Worm (Caenorhabditis elegans) whole organism, mixed stage, embryonic: ENCODE data around the gene C16C10.8.

Source experiments
- M03D4.4 ChIP-seq: sonication (generic microtip); optimal IDR thresholded peaks from 2 replicates; lab custom pipeline; 2017; ENCODE audit warnings: mild to moderate bottlenecking, missing genetic modification characterization, missing compliant biosample characterization
- bed-3 ChIP-seq: fragments of 200-800 bp; sonication (Bioruptor generic); optimal IDR thresholded peaks from 3 replicates; lab custom pipeline; 2018; ENCODE audit warnings: mild to moderate bottlenecking, missing genetic modification characterization, moderate library complexity, missing compliant biosample characterization
- blmp-1 ChIP-seq: fragments of 150-350 bp; optimal IDR thresholded peaks from 2 replicates; lab custom pipeline; 2014; ENCODE audit warnings: missing biosample characterization, missing genetic modification characterization
- ceh-39 ChIP-seq: fragments of 150-350 bp; optimal IDR thresholded peaks from 2 replicates; lab custom pipeline; 2014; ENCODE audit warnings: missing biosample characterization, missing genetic modification characterization
- ceh-43 ChIP-seq: fragments of 200-800 bp; sonication (Bioruptor generic); optimal IDR thresholded peaks from 2 replicates; lab custom pipeline; 2018; ENCODE audit warnings: mild to moderate bottlenecking, missing genetic modification characterization, moderate library complexity, missing compliant biosample characterization
- ceh-83 ChIP-seq: fragments of 200-800 bp; sonication (Bioruptor generic); optimal IDR thresholded peaks from 2 replicates; lab custom pipeline; 2018; ENCODE audit warnings: mild to moderate bottlenecking, missing genetic modification characterization, missing compliant biosample characterization
- ces-1 ChIP-seq: fragments of 150-350 bp; optimal IDR thresholded peaks from 2 replicates; lab custom pipeline; 2014; ENCODE audit warnings: missing biosample characterization, missing genetic modification reagents, missing genetic modification characterization
- cnd-1 ChIP-seq: fragments of 200-800 bp; sonication (Bioruptor generic); optimal IDR thresholded peaks from 2 replicates; lab custom pipeline; 2018; ENCODE audit warnings: mild to moderate bottlenecking, missing genetic modification characterization, missing compliant biosample characterization
- drap-1 ChIP-seq: fragments of 200-800 bp; sonication (Bioruptor generic); optimal IDR thresholded peaks from 3 replicates; lab custom pipeline; 2018; ENCODE audit warnings: mild to moderate bottlenecking, missing genetic modification characterization, missing compliant biosample characterization
- elt-1 ChIP-seq: sonication (generic microtip); optimal IDR thresholded peaks from 2 replicates; lab custom pipeline; 2017; ENCODE audit warnings: missing genetic modification characterization, mild to moderate bottlenecking, missing compliant biosample characterization, antibody characterized with exemption, moderate library complexity, borderline replicate concordance; ENCODE audit not compliant: insufficient read depth
- elt-3 ChIP-seq: fragments of 150-350 bp; optimal IDR thresholded peaks from 2 replicates; lab custom pipeline; 2014; ENCODE audit warnings: missing biosample characterization, missing genetic modification characterization
- flh-1 ChIP-seq: fragments of 200-800 bp; sonication (Bioruptor generic); optimal IDR thresholded peaks from 2 replicates; lab custom pipeline; 2018; ENCODE audit warnings: mild to moderate bottlenecking, missing genetic modification characterization, moderate library complexity, missing compliant biosample characterization
- ham-2 ChIP-seq: fragments of 200-800 bp; sonication (Bioruptor generic); optimal IDR thresholded peaks from 2 replicates; lab custom pipeline; 2018; ENCODE audit warnings: mild to moderate bottlenecking, missing genetic modification characterization, missing compliant biosample characterization
- hlh-1 ChIP-seq: fragments of 150-350 bp; optimal IDR thresholded peaks from 2 replicates; lab custom pipeline; 2014; ENCODE audit warnings: missing biosample characterization, missing genetic modification reagents, missing genetic modification characterization
- lin-13 ChIP-seq: fragments of 150-350 bp; optimal IDR thresholded peaks from 2 replicates; lab custom pipeline; 2014; ENCODE audit warnings: missing biosample characterization, missing genetic modification characterization
- lin-32 ChIP-seq: fragments of 200-800 bp; sonication (Bioruptor generic); optimal IDR thresholded peaks from 2 replicates; lab custom pipeline; 2018; ENCODE audit warnings: mild to moderate bottlenecking, missing genetic modification characterization, missing compliant biosample characterization
- lsy-2 ChIP-seq: fragments of 150-350 bp; optimal IDR thresholded peaks from 2 replicates; lab custom pipeline; 2014; ENCODE audit warnings: missing biosample characterization, missing genetic modification characterization
- mab-5 ChIP-seq: fragments of 150-350 bp; optimal IDR thresholded peaks from 2 replicates; lab custom pipeline; 2014; ENCODE audit warnings: missing biosample characterization, missing genetic modification characterization
- mep-1 ChIP-seq: fragments of 150-350 bp; optimal IDR thresholded peaks from 2 replicates; lab custom pipeline; 2017; ENCODE audit warnings: missing biosample characterization, missing genetic modification reagents, missing genetic modification characterization, inconsistent platforms
- mls-2 ChIP-seq: sonication (generic microtip); optimal IDR thresholded peaks from 2 replicates; lab custom pipeline; 2016; ENCODE audit warnings: mild to moderate bottlenecking, missing genetic modification characterization, moderate library complexity, missing compliant biosample characterization
- nhr-12 ChIP-seq: fragments of 150-350 bp; optimal IDR thresholded peaks from 2 replicates; lab custom pipeline; 2014; ENCODE audit warnings: missing biosample characterization, missing genetic modification characterization
- nhr-2 ChIP-seq: fragments of 150-350 bp; optimal IDR thresholded peaks from 2 replicates; lab custom pipeline; 2014; ENCODE audit warnings: missing biosample characterization, missing genetic modification characterization
- nhr-237 ChIP-seq: fragments of 150-350 bp; optimal IDR thresholded peaks from 2 replicates; lab custom pipeline; 2014; ENCODE audit warnings: missing biosample characterization, missing genetic modification characterization
- nhr-28 ChIP-seq: fragments of 150-350 bp; optimal IDR thresholded peaks from 2 replicates; lab custom pipeline; 2014; ENCODE audit warnings: missing biosample characterization, missing genetic modification characterization
- nhr-76 ChIP-seq: sonication (generic microtip); optimal IDR thresholded peaks from 2 replicates; lab custom pipeline; 2017; ENCODE audit warnings: missing biosample characterization, missing genetic modification characterization
- pha-4 ChIP-seq: fragments of 150-350 bp; optimal IDR thresholded peaks from 2 replicates; lab custom pipeline; 2018; ENCODE audit warnings: missing biosample characterization, missing genetic modification reagents, missing genetic modification characterization
- sem-2 ChIP-seq: fragments of 200-800 bp; sonication (Bioruptor generic); optimal IDR thresholded peaks from 2 replicates; lab custom pipeline; 2018; ENCODE audit warnings: mild to moderate bottlenecking, missing genetic modification characterization, missing compliant biosample characterization
- snpc-4 ChIP-seq: fragments of 150-350 bp; optimal IDR thresholded peaks from 2 replicates; lab custom pipeline; 2014; ENCODE audit warnings: missing biosample characterization, missing genetic modification characterization
- sptf-1 ChIP-seq: sonication (generic microtip); optimal IDR thresholded peaks from 2 replicates; lab custom pipeline; 2017; ENCODE audit warnings: mild to moderate bottlenecking, missing genetic modification characterization, moderate library complexity, missing compliant biosample characterization
- tbx-8 ChIP-seq: fragments of 200-800 bp; sonication (Bioruptor generic); optimal IDR thresholded peaks from 2 replicates; lab custom pipeline; 2018; ENCODE audit warnings: mild to moderate bottlenecking, missing genetic modification characterization, moderate library complexity, missing compliant biosample characterization
- unc-120 ChIP-seq: sonication (generic microtip); optimal IDR thresholded peaks from 2 replicates; lab custom pipeline; 2017; ENCODE audit warnings: missing genetic modification characterization, missing compliant biosample characterization; ENCODE audit not compliant: poor library complexity, severe bottlenecking
- unc-39 ChIP-seq: fragments of 150-350 bp; optimal IDR thresholded peaks from 2 replicates; lab custom pipeline; 2014; ENCODE audit warnings: missing biosample characterization, missing genetic modification characterization
- unc-62 ChIP-seq: fragments of 150-350 bp; optimal IDR thresholded peaks from 2 replicates; lab custom pipeline; 2014; ENCODE audit warnings: missing biosample characterization, missing genetic modification reagents, missing genetic modification characterization
- zip-8 ChIP-seq: fragments of 150-350 bp; optimal IDR thresholded peaks from 2 replicates; lab custom pipeline; 2014; ENCODE audit warnings: missing biosample characterization, missing genetic modification characterization
- ztf-11 ChIP-seq: fragments of 150-350 bp; optimal IDR thresholded peaks from 2 replicates; lab custom pipeline; 2014; ENCODE audit warnings: missing biosample characterization, missing genetic modification characterization

The C16C10.8 gene

DNA sequence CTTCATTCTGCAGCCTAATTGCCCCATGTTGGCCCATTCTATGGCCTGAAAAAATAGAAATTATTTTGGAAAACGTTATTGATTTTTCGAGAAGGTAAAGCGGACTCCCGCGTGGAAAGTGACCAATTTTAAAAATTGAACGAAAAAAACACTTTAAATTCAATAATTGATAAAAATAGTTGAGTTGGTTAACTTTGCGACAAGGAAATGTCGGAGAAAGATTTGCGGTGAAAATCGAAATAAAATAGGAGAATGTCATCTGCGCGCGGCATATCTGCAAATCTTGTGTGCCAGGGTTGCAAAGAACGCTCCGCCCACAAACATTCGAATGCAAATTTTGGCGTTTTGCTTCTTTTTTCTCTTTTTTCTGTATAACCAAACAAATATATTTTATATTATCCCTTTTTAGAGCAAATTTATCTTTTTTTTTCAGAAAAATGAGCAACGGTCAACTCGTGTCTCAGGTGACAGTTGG, 7.0 kb upstream of the C16C10.8 start, which contains the start of the genes rnf-121 and C16C10.4:
Gene rnf-121, minus strand, starts transcription at position 51 of the 475 bp plus-strand sequence.
Gene C16C10.4, plus strand, starts transcription at position 434 of the 475 bp plus-strand sequence.
- peak; percentile 94 for TF ChIP-seq ztf-11 (tag; lab: Kevin White, UChicago)
- peak; percentile 94 for TF ChIP-seq mls-2 (tag; lab: Kevin White, UChicago)
- TF ChIP-seq ceh-39, result peak; percentile 51
- peak; percentile 62 for TF ChIP-seq pha-4 (tag; lab: Kevin White, UChicago)
- peak; percentile 82 for TF ChIP-seq mep-1
- TF ChIP-seq snpc-4 (tag; lab: Kevin White, UChicago), result no peak
- peak; percentile 94 for TF ChIP-seq ceh-83
- peak; percentile 81 for TF ChIP-seq tbx-8 (GFP tag; lab: Kevin White, UChicago)
- TF ChIP-seq M03D4.4 (tag; lab: Kevin White, UChicago), result peak; percentile 93
- peak; percentile 92 for TF ChIP-seq ceh-43 (GFP tag; lab: Kevin White, UChicago)
- peak; percentile 53 for TF ChIP-seq nhr-237 (tag; lab: Kevin White, UChicago)
- TF ChIP-seq ces-1 (GFP tag; lab: Kevin White, UChicago), result no peak
- peak; percentile 83 for TF ChIP-seq flh-1 (GFP tag; lab: Kevin White, UChicago)
- TF ChIP-seq nhr-2 (tag; lab: Kevin White, UChicago), result peak; percentile 20
- TF ChIP-seq mab-5 (tag; lab: Kevin White, UChicago), result peak; percentile 91
- peak; percentile 78 for TF ChIP-seq elt-3 (tag; lab: Kevin White, UChicago)
- peak; percentile 93 for TF ChIP-seq unc-120 (tag; lab: Kevin White, UChicago)
- no peak for TF ChIP-seq zip-8
- TF ChIP-seq hlh-1 (tag; lab: Kevin White, UChicago), result peak; percentile 85
- TF ChIP-seq lin-13 (tag; lab: Kevin White, UChicago), result peak; percentile 81
- peak; percentile 71 for TF ChIP-seq unc-39 (tag; lab: Kevin White, UChicago)
- peak; percentile 72 for TF ChIP-seq lsy-2 (tag; lab: Kevin White, UChicago)
- TF ChIP-seq elt-1 (tag; lab: Kevin White, UChicago), result peak; percentile 75
- peak; percentile 88 for TF ChIP-seq drap-1 (GFP tag; lab: Kevin White, UChicago)
- peak; percentile 99 for TF ChIP-seq nhr-12
- peak; percentile 96 for TF ChIP-seq sptf-1 (tag; lab: Kevin White, UChicago)
- peak; percentile 7 for TF ChIP-seq unc-62 (GFP tag; lab: Kevin White, UChicago)
- TF ChIP-seq bed-3 (GFP tag; lab: Kevin White, UChicago), result peak; percentile 83
- TF ChIP-seq lin-32 (GFP tag; lab: Kevin White, UChicago), result peak; percentile 89
- TF ChIP-seq nhr-28 (tag; lab: Kevin White, UChicago), result peak; percentile 73
- TF ChIP-seq cnd-1 (tag; lab: Kevin White, UChicago), result peak; percentile 94
- peak; percentile 73 for TF ChIP-seq blmp-1 (tag; lab: Kevin White, UChicago)
- TF ChIP-seq sem-2 (GFP tag; lab: Kevin White, UChicago), result peak; percentile 82
- TF ChIP-seq ham-2 (GFP tag; lab: Kevin White, UChicago), result peak; percentile 73
- peak; percentile 73 for TF ChIP-seq nhr-76 (tag; lab: Kevin White, UChicago)

DNA sequence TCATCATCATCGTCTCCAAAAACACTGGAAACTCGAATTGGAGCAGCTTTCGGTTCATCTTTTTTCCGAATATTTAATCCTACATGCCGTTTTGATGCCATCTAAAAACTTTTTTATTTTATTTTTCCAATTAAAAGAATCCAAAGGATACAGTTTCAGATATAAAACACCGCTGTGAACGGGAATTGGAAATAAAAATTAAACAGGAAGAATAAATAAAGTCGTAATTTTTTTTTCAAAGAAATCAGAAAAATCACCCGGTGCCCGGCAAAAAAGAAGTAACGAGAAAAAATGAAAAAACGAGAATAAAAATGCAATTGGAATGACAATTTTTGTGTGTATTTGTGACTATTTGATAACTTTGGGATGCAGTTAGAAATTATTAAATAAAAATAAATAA, 4.7 kb upstream of the C16C10.8 start, which contains the start of gene ccdc-55:
Gene ccdc-55, minus strand, starts transcription at position 101 of the 400 bp plus-strand sequence.
- TF ChIP-seq lin-32 (GFP tag; lab: Kevin White, UChicago), result no peak
- no peak for TF ChIP-seq bed-3 (GFP tag; lab: Kevin White, UChicago)
- TF ChIP-seq mep-1, result no peak
- TF ChIP-seq zip-8, result no peak
- TF ChIP-seq ceh-39, result no peak
- TF ChIP-seq ztf-11 (tag; lab: Kevin White, UChicago), result no peak
- TF ChIP-seq drap-1 (GFP tag; lab: Kevin White, UChicago), result no peak

DNA sequence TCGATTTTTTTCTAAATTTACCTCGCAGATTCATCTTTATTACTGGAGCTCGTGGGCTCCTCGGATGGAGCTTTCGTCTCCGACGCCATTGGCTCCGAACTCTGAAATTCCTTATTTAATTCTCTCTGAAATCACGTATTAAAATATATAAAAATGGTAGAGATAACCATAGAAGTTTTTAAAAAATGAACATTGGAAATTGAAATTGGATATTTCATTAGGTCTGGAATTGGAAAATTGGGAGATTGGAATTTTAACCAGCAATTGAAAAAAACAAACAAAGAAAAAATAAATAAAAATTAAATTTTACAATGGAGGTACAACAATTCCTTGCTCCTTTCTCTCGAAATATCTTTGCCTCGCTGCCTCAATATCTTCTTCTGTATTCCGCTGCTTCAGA, 2.8 kb upstream of the C16C10.8 start, which contains the start of gene rnf-5:
Gene rnf-5, minus strand, starts transcription at position 101 of the 400 bp plus-strand sequence.
- no peak for TF ChIP-seq M03D4.4 (tag; lab: Kevin White, UChicago)
- no peak for TF ChIP-seq snpc-4 (tag; lab: Kevin White, UChicago)
- TF ChIP-seq unc-120 (tag; lab: Kevin White, UChicago), result no peak
- TF ChIP-seq unc-39 (tag; lab: Kevin White, UChicago), result no peak
- no peak for TF ChIP-seq zip-8
- no peak for TF ChIP-seq nhr-2 (tag; lab: Kevin White, UChicago)
- no peak for TF ChIP-seq ceh-43 (GFP tag; lab: Kevin White, UChicago)
- TF ChIP-seq blmp-1 (tag; lab: Kevin White, UChicago), result no peak
- TF ChIP-seq lsy-2 (tag; lab: Kevin White, UChicago), result no peak
- no peak for TF ChIP-seq mep-1
- no peak for TF ChIP-seq nhr-237 (tag; lab: Kevin White, UChicago)
- no peak for TF ChIP-seq mls-2 (tag; lab: Kevin White, UChicago)
- TF ChIP-seq elt-1 (tag; lab: Kevin White, UChicago), result no peak
- no peak for TF ChIP-seq ces-1 (GFP tag; lab: Kevin White, UChicago)
